Fruit fly (Drosophila melanogaster): ENCODE results near the gene ebd1.

DNA sequence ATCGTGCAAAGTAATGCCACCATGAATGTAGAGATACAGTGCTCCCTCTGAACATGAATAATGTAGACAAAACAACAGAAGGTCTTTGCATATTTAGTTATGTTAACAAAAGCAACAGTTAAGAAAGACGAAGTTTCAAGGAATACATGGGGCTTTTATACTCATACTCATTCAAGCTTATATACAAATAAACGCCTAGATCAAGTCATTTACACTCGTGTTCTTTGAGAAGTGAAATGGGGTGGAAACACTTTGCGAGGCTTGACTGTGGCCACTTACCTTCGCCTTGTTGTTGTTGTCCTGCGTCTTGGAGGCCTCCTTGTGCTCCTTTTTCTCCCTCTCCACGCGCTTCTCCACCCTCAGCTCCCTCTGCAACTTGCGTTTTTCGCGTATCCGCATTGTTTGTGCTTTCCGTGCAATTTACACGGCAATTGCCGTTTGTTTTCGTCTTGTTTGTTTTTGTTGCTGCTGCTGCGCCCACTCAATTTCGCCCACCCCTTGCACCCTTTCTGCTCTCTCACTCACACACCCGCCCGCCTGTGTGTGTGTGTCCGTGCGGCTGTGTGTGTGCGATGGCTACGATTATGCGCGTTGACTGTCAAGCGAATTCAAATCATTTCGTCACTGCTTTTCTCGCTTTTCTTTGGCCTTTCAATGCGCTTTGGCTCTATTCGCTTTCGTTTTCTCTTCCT, 454 bp downstream of the ebd1 start:
- TF ChIP-seq CG1620 (GFP tag; optimal IDR thresholded peaks at IDR 0.05) (no peak), CG7045 (GFP tag; optimal IDR thresholded peaks at IDR 0.05) (no peak), kay (GFP tag; ENCODE audit: borderline replicate concordance) (no peak), CG33017 (tag; optimal IDR thresholded peaks at IDR 0.05) (no peak), Crg-1 (GFP tag; optimal IDR thresholded peaks at IDR 0.05) (no peak), tj (GFP tag; optimal IDR thresholded peaks at IDR 0.05) (peak; percentile 56), CG14711 (tag; optimal IDR thresholded peaks at IDR 0.05) (no peak), CG11617 (GFP tag; optimal IDR thresholded peaks at IDR 0.05) (no peak), Clk (GFP tag; optimal IDR thresholded peaks at IDR 0.05) (no peak), CG12768 (GFP tag; optimal IDR thresholded peaks at IDR 0.05) (no peak), bab1 (GFP tag; optimal IDR thresholded peaks at IDR 0.05) (no peak), Mnt (GFP tag; optimal IDR thresholded peaks at IDR 0.05) (peak; percentile 1), toe (GFP tag; optimal IDR thresholded peaks at IDR 0.05) (no peak), ovo (GFP tag; optimal IDR thresholded peaks at IDR 0.05) (no peak)
